Worm (Caenorhabditis elegans) whole organism, midembryonic: ENCODE data around the gene C17F4.3.

Experiments used
- T22C8.4 ChIP-seq: fragments of 200-800 bp; sonication (Bioruptor generic); IDR thresholded peaks from 2 replicates; pipeline ENCODE4 v1.3.6; 2022; ENCODE audit warnings: missing genetic modification characterization, missing compliant biosample characterization
- cog-1 ChIP-seq: sonication (generic microtip); optimal IDR thresholded peaks from 2 replicates; lab custom pipeline; 2016; ENCODE audit warnings: missing genetic modification characterization, missing compliant biosample characterization
- flt-1 ChIP-seq: fragments of 200-800 bp; sonication (Bioruptor generic); IDR thresholded peaks from 2 replicates; pipeline ENCODE4 v1.3.6; 2022; ENCODE audit warnings: missing genetic modification characterization, missing compliant biosample characterization
- klf-2 ChIP-seq: fragments of 200-800 bp; sonication (Bioruptor generic); conservative IDR thresholded peaks from 2 replicates; pipeline ENCODE4 v1.3.6; 2022; ENCODE audit warnings: missing genetic modification reagents, missing genetic modification characterization, missing compliant biosample characterization
- med-1 ChIP-seq: sonication (generic microtip); optimal IDR thresholded peaks from 2 replicates; lab custom pipeline; 2017; ENCODE audit warnings: missing genetic modification characterization, mild to moderate bottlenecking, missing compliant biosample characterization, antibody characterized with exemption, missing genetic modification reagents; ENCODE audit not compliant: insufficient read depth
- ref-1 ChIP-seq: fragments of 200-800 bp; sonication (Bioruptor generic); conservative IDR thresholded peaks from 2 replicates; pipeline ENCODE4 v1.3.6; 2022; ENCODE audit warnings: missing genetic modification reagents, missing genetic modification characterization, missing compliant biosample characterization
- tab-1 ChIP-seq: fragments of 200-800 bp; sonication (Bioruptor generic); IDR thresholded peaks from 2 replicates; pipeline ENCODE4 v1.3.6; 2022; ENCODE audit warnings: missing genetic modification characterization, missing compliant biosample characterization
- ztf-23 ChIP-seq: fragments of 200-800 bp; sonication (Bioruptor generic); IDR thresholded peaks from 2 replicates; pipeline ENCODE4 v1.3.6; 2022; ENCODE audit warnings: missing genetic modification reagents, missing genetic modification characterization, missing compliant biosample characterization
- ztf-29 ChIP-seq: fragments of 200-800 bp; sonication (Bioruptor generic); IDR thresholded peaks from 2 replicates; pipeline ENCODE4 v1.3.6; 2022; ENCODE audit warnings: missing genetic modification reagents, missing genetic modification characterization, missing compliant biosample characterization

DNA sequence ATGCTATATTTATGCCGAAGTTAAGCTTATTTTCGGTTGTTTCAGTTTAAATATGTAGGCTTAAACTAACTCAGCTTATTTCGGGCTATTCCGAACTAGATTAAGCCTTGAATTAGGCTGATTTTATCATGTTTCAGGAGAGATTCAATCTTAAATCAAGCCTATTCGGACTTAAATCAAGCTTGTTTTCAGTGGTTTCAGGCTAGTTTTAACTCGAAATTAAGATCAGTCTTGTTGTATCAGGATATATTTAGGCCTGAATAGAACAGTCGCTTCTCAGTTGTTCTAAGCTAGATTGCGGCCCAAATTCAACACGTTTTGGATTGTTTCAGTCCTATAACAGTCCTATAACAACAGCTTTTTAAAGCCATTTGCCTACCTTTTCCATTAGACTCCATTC is 11.5 kb downstream of the C17F4.3 start:
- TF ChIP-seq med-1 (GFP tag; lab: Kevin White, UChicago) (no peak), tab-1 (GFP tag; lab: Robert Waterston, UW) (no peak), ref-1 (no peak), flt-1 (GFP tag; lab: Robert Waterston, UW) (no peak), ztf-23 (GFP tag; lab: Robert Waterston, UW) (no peak), cog-1 (tag; lab: Kevin White, UChicago) (no peak), klf-2 (no peak), T22C8.4 (GFP tag; lab: Robert Waterston, UW) (no peak), ztf-29 (no peak)
